Worm (Caenorhabditis elegans): ENCODE data around the gene D1086.9.

DNA sequence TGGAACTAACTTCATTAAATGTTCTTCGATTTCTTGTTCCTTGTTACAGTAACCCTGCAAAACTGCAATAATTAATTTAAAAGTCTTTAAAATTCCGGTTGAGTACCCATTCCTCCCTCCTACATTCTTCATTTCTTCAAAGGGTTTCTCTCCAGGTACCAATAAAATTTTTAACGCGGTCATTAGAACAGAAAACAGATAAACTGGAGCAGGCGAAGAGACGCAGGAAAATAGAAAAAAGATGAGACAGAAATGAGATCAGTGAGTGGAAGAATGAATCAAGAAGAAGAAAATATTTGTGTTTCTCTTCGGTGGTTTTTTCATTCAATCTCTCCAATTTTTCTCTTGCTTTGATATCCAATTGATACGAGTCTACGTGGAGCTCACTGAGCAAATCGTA is 10.3 kb upstream of the D1086.9 start, which contains the start of gene D1086.8:
- TF ChIP-seq unc-39 (tag; optimal IDR thresholded peaks at IDR 0.05), result no peak
- no peak for TF ChIP-seq ztf-11 (tag; optimal IDR thresholded peaks at IDR 0.05)
- no peak for TF ChIP-seq ces-1 (GFP tag; optimal IDR thresholded peaks at IDR 0.05)
- no peak for TF ChIP-seq ceh-83 (GFP tag; optimal IDR thresholded peaks at IDR 0.05)
